Worm (Caenorhabditis elegans) whole organism, L4/young adult: ENCODE data around the gene ttbk-2.1.

Experiments
- W03F9.2 ChIP-seq: fragments of 150-350 bp; optimal IDR thresholded peaks from 2 replicates; lab custom pipeline; 2014; ENCODE audit warnings: missing biosample characterization, missing genetic modification characterization
- dao-5 ChIP-seq: sonication (generic microtip); optimal IDR thresholded peaks from 2 replicates; lab custom pipeline; 2016; ENCODE audit warnings: missing genotype, missing genetic modification characterization, moderate library complexity, missing compliant biosample characterization
- him-1 ChIP-seq: sonication (generic microtip); optimal IDR thresholded peaks from 2 replicates; lab custom pipeline; 2016; ENCODE audit warnings: missing genotype, missing genetic modification reagents, missing genetic modification characterization, missing compliant biosample characterization

DNA sequence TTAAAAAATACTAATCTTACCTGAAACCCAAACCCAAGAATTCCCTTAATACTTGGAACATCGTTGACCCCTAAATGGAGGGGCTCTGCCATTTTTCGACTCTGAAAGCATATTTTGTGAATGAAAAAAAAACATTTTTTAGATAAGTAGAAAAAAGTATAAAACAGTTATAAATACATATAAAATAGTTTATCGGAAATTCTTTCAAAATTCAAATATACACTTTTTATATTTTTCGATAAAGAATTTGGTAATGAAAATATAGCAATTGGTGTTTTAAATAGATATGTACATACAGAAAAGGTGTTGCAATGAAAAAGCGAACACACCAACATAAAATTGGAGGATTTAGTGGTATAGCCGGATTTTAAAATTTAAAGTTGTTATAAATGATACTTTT is 43.4 kb upstream of the ttbk-2.1 start, which contains the start of gene Y59E9AL.4:
- TF ChIP-seq him-1 (tag; lab: Kevin White, UChicago): no peak
- no peak for TF ChIP-seq dao-5 (tag; lab: Kevin White, UChicago)
- TF ChIP-seq W03F9.2 (tag; lab: Kevin White, UChicago): no peak
